Fruit fly (Drosophila melanogaster): ENCODE measurements around the gene CG13887.

The CG13887 gene

dm6 chr3L:820332-820731 lies 17.3 kb upstream of the CG13887 start (continued):
- TF ChIP-seq eve (GFP tag; optimal IDR thresholded peaks at IDR 0.05) (no peak), dmrt11E (tag; optimal IDR thresholded peaks at IDR 0.05) (peak; percentile 45), dan (GFP tag; IDR thresholded peaks at IDR 0.05) (no peak), tup (GFP tag; optimal IDR thresholded peaks at IDR 0.05) (no peak), dimm (GFP tag; IDR thresholded peaks at IDR 0.05) (peak; percentile 51; the same call in 1 of the 2 replicates), Ravus (GFP tag; IDR thresholded peaks at IDR 0.05) (peak; percentile 17), fd102C (GFP tag; optimal IDR thresholded peaks at IDR 0.05) (no peak), Dp (GFP tag; optimal IDR thresholded peaks at IDR 0.05) (no peak), CG2199 (GFP tag; IDR thresholded peaks at IDR 0.05) (0 out of 3 replicates have a peak, but pooled peaks have one; percentile 52), lilli (GFP tag; optimal IDR thresholded peaks at IDR 0.05) (peak; percentile 43), CG12391 (tag; optimal IDR thresholded peaks at IDR 0.05) (peak; percentile 71), nerfin-1 (tag; optimal IDR thresholded peaks at IDR 0.05) (peak; percentile 58), dysf (GFP tag; IDR thresholded peaks at IDR 0.05) (peak; percentile 85), row (GFP tag; IDR thresholded peaks at IDR 0.05) (peak; percentile 78), hth (optimal IDR thresholded peaks at IDR 0.05) (no peak), kni (GFP tag; optimal IDR thresholded peaks at IDR 0.05) (no peak), scrt (GFP tag; optimal IDR thresholded peaks at IDR 0.05) (peak; percentile 46), kay (GFP tag; optimal IDR thresholded peaks at IDR 0.05) (no peak), CG10462 (GFP tag; optimal IDR thresholded peaks at IDR 0.05) (peak; percentile 60), ttk (GFP tag; IDR thresholded peaks at IDR 0.05) (peak; percentile 78), Nf-YB (GFP tag; optimal IDR thresholded peaks at IDR 0.05) (peak; percentile 20), ems (GFP tag; optimal IDR thresholded peaks at IDR 0.05) (peak; percentile 33), insv (GFP tag; optimal IDR thresholded peaks at IDR 0.05) (no peak), sim (GFP tag; IDR thresholded peaks at IDR 0.05) (no peak), lbe (GFP tag; optimal IDR thresholded peaks at IDR 0.05) (peak; percentile 68), HLH3B (GFP tag; IDR thresholded peaks at IDR 0.05) (peak; percentile 81), CG6254 (GFP tag; optimal IDR thresholded peaks at IDR 0.05) (peak; percentile 44), CG8089 (GFP tag; optimal IDR thresholded peaks at IDR 0.05) (no peak), Ssrp (tag; optimal IDR thresholded peaks at IDR 0.05) (peak; percentile 76), Mrtf (GFP tag; IDR thresholded peaks at IDR 0.05) (peak; percentile 76; the same call in 2 of the 3 replicates), CG16779 (GFP tag; IDR thresholded peaks at IDR 0.05) (no peak), knrl (GFP tag; IDR thresholded peaks at IDR 0.05; ENCODE audit: partially characterized antibody) (no peak), sqz (GFP tag; optimal IDR thresholded peaks at IDR 0.05) (no peak), bab2 (GFP tag; optimal IDR thresholded peaks at IDR 0.05) (peak; percentile 24), zen (tag; optimal IDR thresholded peaks at IDR 0.05) (peak; percentile 35), Myb (GFP tag; optimal IDR thresholded peaks at IDR 0.05) (no peak), CG1647 (GFP tag; optimal IDR thresholded peaks at IDR 0.05) (peak; percentile 28), jing (GFP tag; optimal IDR thresholded peaks at IDR 0.05) (peak; percentile 20), org-1 (GFP tag; optimal IDR thresholded peaks at IDR 0.05) (peak; percentile 15), seq (GFP tag; IDR thresholded peaks at IDR 0.05) (peak; percentile 84), Hand (GFP tag; optimal IDR thresholded peaks at IDR 0.05) (no peak), amos (GFP tag; IDR thresholded peaks at IDR 0.05; ENCODE audit: partially characterized antibody) (no peak), CG7987 (GFP tag; optimal IDR thresholded peaks at IDR 0.05) (no peak), CG10543 (GFP tag; optimal IDR thresholded peaks at IDR 0.05) (no peak), CG13775 (GFP tag; optimal IDR thresholded peaks at IDR 0.05) (peak; percentile 31), tna (GFP tag; IDR thresholded peaks at IDR 0.05; ENCODE audit: partially characterized antibody) (no peak), bcd (GFP tag; optimal IDR thresholded peaks at IDR 0.05) (peak; percentile 54), vfl (GFP tag; optimal IDR thresholded peaks at IDR 0.05) (no peak), Dek (tag; optimal IDR thresholded peaks at IDR 0.05) (peak; percentile 42), Adf1 (GFP tag; IDR thresholded peaks at IDR 0.05) (peak; percentile 23; the same call in 1 of the 2 replicates), NC2β (GFP tag; optimal IDR thresholded peaks at IDR 0.05) (no peak)
